Fruit fly (Drosophila melanogaster) whole organism, embryonic: ENCODE data around the gene CG15414.

Experiments used
- Aef1 ChIP-seq: fragments of 200-800 bp; sonication (Bioruptor generic); IDR thresholded peaks from 3 replicates; pipeline ENCODE4 v1.3.6; 2022; ENCODE audit warnings: missing biosample characterization, missing genetic modification characterization
- CG10267 ChIP-seq: fragments of 200-800 bp; sonication (Bioruptor generic); optimal IDR thresholded peaks from 2 replicates; lab custom pipeline; 2018; ENCODE audit warnings: missing biosample characterization, mild to moderate bottlenecking, missing genetic modification characterization, moderate library complexity
- CG10274 ChIP-seq: fragments of 200-800 bp; sonication (Bioruptor generic); optimal IDR thresholded peaks from 3 replicates; lab custom pipeline; 2017; ENCODE audit warnings: missing biosample characterization, mild to moderate bottlenecking, missing genetic modification characterization
- CG10431 ChIP-seq: fragments of 200-800 bp; sonication (Bioruptor generic); optimal IDR thresholded peaks from 3 replicates; lab custom pipeline; 2018; ENCODE audit warnings: missing biosample characterization, mild to moderate bottlenecking, missing genetic modification characterization
- CG10462 ChIP-seq: fragments of 200-800 bp; sonication (Bioruptor generic); optimal IDR thresholded peaks from 2 replicates; lab custom pipeline; 2016; ENCODE audit warnings: missing biosample characterization, missing genetic modification characterization
- CG10565 ChIP-seq: fragments of 200-800 bp; sonication (Bioruptor generic); optimal IDR thresholded peaks from 3 replicates; lab custom pipeline; 2016; ENCODE audit warnings: missing biosample characterization, mild to moderate bottlenecking, missing genetic modification characterization
- CG12236 ChIP-seq: fragments of 200-800 bp; sonication (Bioruptor generic); optimal IDR thresholded peaks from 2 replicates; lab custom pipeline; 2016; ENCODE audit warnings: missing biosample characterization, missing genetic modification characterization
- CG15696 ChIP-seq: fragments of 200-800 bp; sonication (Bioruptor generic); optimal IDR thresholded peaks from 2 replicates; lab custom pipeline; 2019; ENCODE audit warnings: missing biosample characterization, mild to moderate bottlenecking, missing genetic modification characterization, moderate library complexity
- CG16813 ChIP-seq: fragments of 200-800 bp; sonication (Bioruptor generic); IDR thresholded peaks from 3 replicates; pipeline ENCODE4 v1.3.6; 2022; ENCODE audit warnings: missing biosample characterization, missing genetic modification characterization; ENCODE audit not compliant: partially characterized antibody
- CG16863 ChIP-seq: fragments of 200-800 bp; sonication (Bioruptor generic); optimal IDR thresholded peaks from 3 replicates; lab custom pipeline; 2016; ENCODE audit warnings: missing biosample characterization, missing genetic modification characterization
- CG18011 ChIP-seq: fragments of 200-800 bp; sonication (Bioruptor generic); optimal IDR thresholded peaks from 2 replicates; lab custom pipeline; 2017; ENCODE audit warnings: missing biosample characterization, missing genetic modification characterization, mild to moderate bottlenecking, moderate library complexity, missing genotype
- CG2712 ChIP-seq: fragments of 200-800 bp; optimal IDR thresholded peaks from 3 replicates; lab custom pipeline; 2019; ENCODE audit warnings: missing biosample characterization, mild to moderate bottlenecking, missing genetic modification characterization, moderate library complexity
- CG3065 ChIP-seq: fragments of 200-800 bp; sonication (Bioruptor generic); optimal IDR thresholded peaks from 2 replicates; lab custom pipeline; 2016; ENCODE audit warnings: missing biosample characterization, missing genetic modification characterization
- CG31388 ChIP-seq: fragments of 200-800 bp; sonication (Bioruptor generic); optimal IDR thresholded peaks from 2 replicates; lab custom pipeline; 2016; ENCODE audit warnings: missing biosample characterization, missing genetic modification characterization
- CG3995 ChIP-seq: fragments of 200-800 bp; sonication (Bioruptor generic); optimal IDR thresholded peaks from 3 replicates; lab custom pipeline; 2016; ENCODE audit warnings: missing biosample characterization, missing genetic modification characterization
- CG43689 ChIP-seq: fragments of 200-800 bp; sonication (Bioruptor generic); IDR thresholded peaks from 2 replicates; pipeline ENCODE4 v1.3.6; 2022; ENCODE audit warnings: missing biosample characterization, missing genetic modification characterization
- CG4707 ChIP-seq: fragments of 200-800 bp; sonication (Bioruptor generic); optimal IDR thresholded peaks from 2 replicates; lab custom pipeline; 2018; ENCODE audit warnings: missing biosample characterization, mild to moderate bottlenecking, missing genetic modification characterization, moderate library complexity
- CG6254 ChIP-seq: fragments of 200-800 bp; sonication (Bioruptor generic); optimal IDR thresholded peaks from 3 replicates; lab custom pipeline; 2017; ENCODE audit warnings: mild to moderate bottlenecking, missing biosample characterization, missing genetic modification reagents, missing genetic modification characterization
- CG6654 ChIP-seq: fragments of 200-800 bp; sonication (Bioruptor generic); optimal IDR thresholded peaks from 2 replicates; lab custom pipeline; 2017; ENCODE audit warnings: missing biosample characterization, mild to moderate bottlenecking, missing genetic modification characterization
- CG8478 ChIP-seq: fragments of >200 bp; optimal IDR thresholded peaks from 2 replicates; lab custom pipeline; 2018
- CG8924 ChIP-seq: fragments of 200-800 bp; optimal IDR thresholded peaks from 3 replicates; lab custom pipeline; 2019; ENCODE audit warnings: missing biosample characterization, mild to moderate bottlenecking, missing genetic modification characterization, moderate library complexity
- CrebB ChIP-seq: fragments of 200-800 bp; sonication (Bioruptor generic); optimal IDR thresholded peaks from 3 replicates; lab custom pipeline; 2018; ENCODE audit warnings: missing biosample characterization, mild to moderate bottlenecking, missing genetic modification characterization
- Dfd ChIP-seq, 2 experiments: fragments of >200 bp; optimal IDR thresholded peaks; 2 replicates each; lab custom pipeline; 2017; ENCODE audit warnings: missing biosample characterization in 2 of 2, missing genetic modification characterization in 2 of 2
- Eip74EF ChIP-seq, 2 experiments: fragments of 200-800 bp in 1 of 2; fragments of >200 bp in 1 of 2; sonication (Bioruptor generic) in 1 of 2; optimal IDR thresholded peaks; 2 replicates each; lab custom pipeline; 2017 to 2019; ENCODE audit warnings: missing biosample characterization in 2 of 2, missing genetic modification characterization in 2 of 2, mild to moderate bottlenecking in 1 of 2, moderate library complexity in 1 of 2
- H2.0 ChIP-seq: fragments of 200-800 bp; sonication (Bioruptor generic); IDR thresholded peaks from 2 replicates; pipeline ENCODE4 v1.3.6; 2022; ENCODE audit warnings: missing biosample characterization, missing genetic modification characterization
- HLHmδ ChIP-seq: fragments of 200-800 bp; sonication (Bioruptor generic); optimal IDR thresholded peaks from 2 replicates; lab custom pipeline; 2018; ENCODE audit warnings: missing biosample characterization, mild to moderate bottlenecking, missing genetic modification characterization, moderate library complexity
- Hmr ChIP-seq: fragments of 200-800 bp; sonication (Bioruptor generic); optimal IDR thresholded peaks from 3 replicates; lab custom pipeline; 2017; ENCODE audit warnings: mild to moderate bottlenecking, missing biosample characterization, missing genetic modification reagents, missing genetic modification characterization
- MBD-R2 ChIP-seq: fragments of 200-800 bp; sonication (Bioruptor generic); IDR thresholded peaks from 2 replicates; pipeline ENCODE4 v1.3.6; 2022; ENCODE audit warnings: missing biosample characterization, missing genetic modification characterization
- Mes4 ChIP-seq: fragments of 200-800 bp; sonication (Bioruptor generic); optimal IDR thresholded peaks from 2 replicates; lab custom pipeline; 2016; ENCODE audit warnings: missing biosample characterization, missing genetic modification characterization
- Sin3A ChIP-seq: fragments of >200 bp; optimal IDR thresholded peaks from 2 replicates; lab custom pipeline; 2018
- Usf ChIP-seq: fragments of 200-800 bp; sonication (Bioruptor generic); optimal IDR thresholded peaks from 2 replicates; lab custom pipeline; 2017; ENCODE audit warnings: missing genotype, missing biosample characterization, missing genetic modification characterization
- Xrp1 ChIP-seq: fragments of 200-800 bp; sonication (Bioruptor generic); IDR thresholded peaks from 2 replicates; pipeline ENCODE4 v1.3.6; 2022; ENCODE audit warnings: missing biosample characterization, missing genetic modification characterization
- croc ChIP-seq: fragments of 200-800 bp; sonication (Bioruptor generic); conservative IDR thresholded peaks from 3 replicates; pipeline ENCODE4 v1.3.6; 2022; ENCODE audit warnings: missing biosample characterization, missing genetic modification characterization
- emc ChIP-seq: fragments of 200-800 bp; sonication (Bioruptor generic); optimal IDR thresholded peaks from 2 replicates; lab custom pipeline; 2016; ENCODE audit warnings: missing biosample characterization, missing genetic modification characterization
- ems ChIP-seq: fragments of 200-800 bp; sonication (Bioruptor generic); optimal IDR thresholded peaks from 3 replicates; lab custom pipeline; 2016; ENCODE audit warnings: missing biosample characterization, missing genetic modification characterization
- eyg ChIP-seq: fragments of 200-800 bp; sonication (Bioruptor generic); optimal IDR thresholded peaks from 3 replicates; lab custom pipeline; 2016; ENCODE audit warnings: missing biosample characterization, missing genetic modification characterization
- fd102C ChIP-seq: fragments of 200-800 bp; sonication (Bioruptor generic); optimal IDR thresholded peaks from 2 replicates; lab custom pipeline; 2018; ENCODE audit warnings: missing biosample characterization, mild to moderate bottlenecking, missing genetic modification characterization, moderate library complexity
- fd96Cb ChIP-seq: fragments of 200-800 bp; sonication (Bioruptor generic); optimal IDR thresholded peaks from 2 replicates; lab custom pipeline; 2018; ENCODE audit warnings: missing biosample characterization, mild to moderate bottlenecking, missing genetic modification characterization, moderate library complexity
- fru ChIP-seq: fragments of >200 bp; optimal IDR thresholded peaks from 2 replicates; lab custom pipeline; 2017
- gcm2 ChIP-seq: fragments of 200-800 bp; sonication (Bioruptor generic); optimal IDR thresholded peaks from 2 replicates; lab custom pipeline; 2016; ENCODE audit warnings: missing biosample characterization, missing genetic modification characterization
- grn ChIP-seq: fragments of 200-800 bp; sonication (Bioruptor generic); optimal IDR thresholded peaks from 3 replicates; lab custom pipeline; 2017; ENCODE audit warnings: missing biosample characterization, missing genetic modification characterization
- her ChIP-seq: fragments of 200-800 bp; sonication (Bioruptor generic); optimal IDR thresholded peaks from 2 replicates; lab custom pipeline; 2016; ENCODE audit warnings: missing biosample characterization, missing genetic modification characterization
- hkb ChIP-seq, 2 experiments: fragments of 200-800 bp in 1 of 2; fragments of >200 bp in 1 of 2; sonication (Bioruptor generic) in 1 of 2; IDR thresholded peaks in 1 of 2; optimal IDR thresholded peaks in 1 of 2; 2 replicates each; pipeline versions ENCODE4 v1.3.6 to Lab custom; 2017 to 2022; ENCODE audit warnings: missing biosample characterization in 1 of 2, missing genetic modification characterization in 1 of 2
- kay ChIP-seq: fragments of 200-800 bp; sonication (Bioruptor generic); optimal IDR thresholded peaks from 2 replicates; lab custom pipeline; 2016; ENCODE audit warnings: missing biosample characterization, missing genetic modification characterization
- knrl ChIP-seq: fragments of 200-800 bp; sonication (Bioruptor generic); IDR thresholded peaks from 3 replicates; pipeline ENCODE4 v1.3.6; 2022; ENCODE audit warnings: missing biosample characterization, missing genetic modification characterization; ENCODE audit not compliant: partially characterized antibody
- onecut ChIP-seq: fragments of 200-800 bp; sonication (Bioruptor generic); IDR thresholded peaks from 2 replicates; pipeline ENCODE4 v1.3.6; 2022; ENCODE audit warnings: missing biosample characterization, missing genetic modification characterization
- p53 ChIP-seq: fragments of 200-800 bp; sonication (Bioruptor generic); optimal IDR thresholded peaks from 2 replicates; lab custom pipeline; 2016; ENCODE audit warnings: missing biosample characterization, missing genetic modification characterization
- pho ChIP-seq: fragments of 200-800 bp; sonication (Bioruptor generic); optimal IDR thresholded peaks from 2 replicates; lab custom pipeline; 2016; ENCODE audit warnings: missing biosample characterization, missing genetic modification characterization
- repo ChIP-seq: fragments of 200-800 bp; sonication (Bioruptor generic); optimal IDR thresholded peaks from 2 replicates; lab custom pipeline; 2016; ENCODE audit warnings: missing biosample characterization, missing genetic modification characterization
- slbo ChIP-seq: fragments of 200-800 bp; sonication (Bioruptor generic); IDR thresholded peaks from 2 replicates; pipeline ENCODE4 v1.3.6; 2022; ENCODE audit warnings: missing biosample characterization, missing genetic modification characterization
- sna ChIP-seq: fragments of 200-800 bp; sonication (Bioruptor generic); IDR thresholded peaks from 2 replicates; pipeline ENCODE4 v1.3.6; 2022; ENCODE audit warnings: missing biosample characterization, missing genetic modification characterization; ENCODE audit not compliant: partially characterized antibody
- vnd ChIP-seq: fragments of 200-800 bp; sonication (Bioruptor generic); IDR thresholded peaks from 3 replicates; pipeline ENCODE4 v1.3.6; 2022; ENCODE audit warnings: missing biosample characterization, missing genetic modification characterization; ENCODE audit not compliant: partially characterized antibody

The CG15414 gene

DNA sequence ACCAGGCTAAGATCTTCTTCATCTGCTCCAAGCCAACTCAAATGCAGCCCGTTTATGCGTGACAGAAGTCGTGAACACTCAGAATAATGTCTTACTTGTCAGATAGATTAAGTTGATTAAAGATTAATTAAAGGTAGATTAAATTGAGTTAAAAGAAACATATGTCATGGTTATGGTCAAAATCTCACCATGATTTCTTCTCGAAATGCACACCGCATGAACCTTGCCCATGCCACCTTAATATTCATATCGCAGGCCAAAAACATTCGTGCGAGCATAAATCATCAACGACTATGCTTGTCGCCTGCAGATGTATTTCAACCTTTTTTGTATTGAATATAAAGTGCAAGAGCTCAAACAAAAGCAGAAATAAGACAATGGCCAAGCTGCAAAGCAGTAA is 53.8 kb downstream of the CG15414 start (continued):
- TF ChIP-seq CG10267 (peak; percentile 59), HLHmδ (GFP tag; lab: Kevin White, UChicago) (no peak), Eip74EF (GFP tag; optimal IDR thresholded peaks at IDR 0.05; lab: Kevin White, UChicago) (peak in 1 of 2 experiments; percentile 22), Sin3A (lab: Kevin White, UChicago) (no peak), CG18011 (GFP tag; lab: Kevin White, UChicago) (no peak), CG16863 (GFP tag; lab: Kevin White, UChicago) (no peak), CG15696 (tag; lab: Kevin White, UChicago) (peak; percentile 53), gcm2 (GFP tag; lab: Kevin White, UChicago) (no peak), Usf (no peak), fd102C (no peak), sna (GFP tag; lab: Robert Waterston, UW) (no peak), CG6254 (GFP tag; lab: Kevin White, UChicago) (peak; percentile 61), onecut (peak; percentile 71), CG43689 (GFP tag; lab: Robert Waterston, UW) (peak; percentile 62), hkb (optimal IDR thresholded peaks at IDR 0.05; lab: Kevin White, UChicago) (no peak), hkb (GFP tag; IDR thresholded peaks at IDR 0.05; lab: Robert Waterston, UW) (peak; percentile 86), CrebB (tag; lab: Kevin White, UChicago) (peak; percentile 50), repo (GFP tag; lab: Kevin White, UChicago) (no peak), CG6654 (GFP tag; lab: Kevin White, UChicago) (no peak), Dfd (GFP tag; optimal IDR thresholded peaks at IDR 0.05; lab: Kevin White, UChicago) (no peak), knrl (GFP tag; lab: Robert Waterston, UW) (no peak), slbo (GFP tag; lab: Robert Waterston, UW) (no peak), emc (GFP tag; lab: Kevin White, UChicago) (no peak), CG2712 (peak; percentile 80), CG10431 (GFP tag; lab: Kevin White, UChicago) (no peak), Hmr (GFP tag; lab: Kevin White, UChicago) (peak; percentile 26), CG8478 (lab: Kevin White, UChicago) (no peak), CG3995 (GFP tag; lab: Kevin White, UChicago) (no peak), her (GFP tag; lab: Kevin White, UChicago) (no peak), CG31388 (no peak), fd96Cb (tag; lab: Kevin White, UChicago) (peak; percentile 51), CG8924 (tag; lab: Kevin White, UChicago) (peak; percentile 72), kay (no peak), H2.0 (GFP tag; lab: Robert Waterston, UW) (peak; percentile 15; the same call in 1 of the 2 replicates), ems (GFP tag; lab: Kevin White, UChicago) (peak; percentile 4), p53 (GFP tag; lab: Kevin White, UChicago) (no peak), CG10565 (GFP tag; lab: Kevin White, UChicago) (no peak), MBD-R2 (GFP tag; lab: Robert Waterston, UW) (no peak), CG4707 (peak; percentile 5), fru (lab: Kevin White, UChicago) (no peak), CG16813 (GFP tag; lab: Robert Waterston, UW) (no peak), CG3065 (no peak), Xrp1 (peak; percentile 56; the same call in 1 of the 2 replicates), eyg (GFP tag; lab: Kevin White, UChicago) (no peak), CG10274 (GFP tag; lab: Kevin White, UChicago) (no peak), CG10462 (GFP tag; lab: Kevin White, UChicago) (no peak), vnd (GFP tag; lab: Robert Waterston, UW) (no peak), croc (GFP tag; lab: Robert Waterston, UW) (no peak), Aef1 (GFP tag; lab: Robert Waterston, UW) (no peak), CG12236 (GFP tag; lab: Kevin White, UChicago) (no peak), pho (GFP tag; lab: Kevin White, UChicago) (no peak), Mes4 (no peak), grn (GFP tag; lab: Kevin White, UChicago) (no peak)
